Fruit fly (Drosophila melanogaster): Measurements from ENCODE around the gene ed.

The ed gene

DNA sequence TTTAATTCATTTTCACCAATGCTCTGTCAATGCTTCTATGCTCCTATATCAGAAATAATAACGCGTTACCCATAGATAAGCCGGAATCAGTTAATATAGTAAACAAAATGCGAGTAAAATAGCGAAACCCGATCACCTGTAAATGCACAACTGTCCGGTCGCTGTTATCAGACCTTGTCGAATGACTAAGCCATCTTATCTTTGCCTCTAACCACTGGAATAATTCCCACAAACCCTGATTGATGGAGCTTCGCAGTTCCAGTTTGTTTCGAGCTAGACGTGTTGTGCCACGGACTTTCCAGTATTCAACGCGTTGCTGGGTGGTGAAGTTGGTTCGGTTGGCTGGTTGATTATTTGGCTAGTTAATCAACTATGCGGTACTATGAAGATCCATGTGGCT lies 26.5 kb upstream of the ed start, which contains the start of gene CG15422:
Gene CG15422 (plus strand): TSS at position 301 of the 400 bp plus-strand sequence.
- no peak for TF ChIP-seq CG43689 (GFP tag; IDR thresholded peaks at IDR 0.05)
- TF ChIP-seq al (GFP tag; IDR thresholded peaks at IDR 0.05): no peak
- TF ChIP-seq CG9876 (GFP tag; optimal IDR thresholded peaks at IDR 0.05): no peak
- no peak for TF ChIP-seq nerfin-2 (GFP tag; IDR thresholded peaks at IDR 0.05; ENCODE audit: partially characterized antibody)
- TF ChIP-seq onecut (GFP tag; IDR thresholded peaks at IDR 0.05): no peak
- no peak for TF ChIP-seq Trl (optimal IDR thresholded peaks at IDR 0.05)
- no peak for TF ChIP-seq Trl (GFP tag; optimal IDR thresholded peaks at IDR 0.05)
- TF ChIP-seq Ravus (GFP tag; IDR thresholded peaks at IDR 0.05): no peak
- TF ChIP-seq zf30C (GFP tag; optimal IDR thresholded peaks at IDR 0.05): no peak
- TF ChIP-seq CG11398 (GFP tag; optimal IDR thresholded peaks at IDR 0.05): no peak
- TF ChIP-seq CG15269 (tag; optimal IDR thresholded peaks at IDR 0.05): no peak
- TF ChIP-seq ind (GFP tag; optimal IDR thresholded peaks at IDR 0.05): no peak
- TF ChIP-seq hb (GFP tag; IDR thresholded peaks at IDR 0.05; ENCODE audit: partially characterized antibody): no peak
- no peak for TF ChIP-seq CG31224 (GFP tag; IDR thresholded peaks at IDR 0.05)
- TF ChIP-seq lab (GFP tag; optimal IDR thresholded peaks at IDR 0.05): peak; percentile 61
- TF ChIP-seq slp2 (GFP tag; optimal IDR thresholded peaks at IDR 0.05): no peak
- TF ChIP-seq CG7987 (GFP tag; optimal IDR thresholded peaks at IDR 0.05): no peak
- TF ChIP-seq sug (tag; optimal IDR thresholded peaks at IDR 0.05): peak; percentile 6
- no peak for TF ChIP-seq Lhr (GFP tag; optimal IDR thresholded peaks at IDR 0.05)
- peak; percentile 31 for TF ChIP-seq mirr (GFP tag; optimal IDR thresholded peaks at IDR 0.05)
- no peak for TF ChIP-seq Sry-β (GFP tag; optimal IDR thresholded peaks at IDR 0.05)
- no peak for TF ChIP-seq ase (GFP tag; IDR thresholded peaks at IDR 0.05)
- TF ChIP-seq CG12391 (tag; optimal IDR thresholded peaks at IDR 0.05): no peak
- TF ChIP-seq Six4 (GFP tag; optimal IDR thresholded peaks at IDR 0.05): no peak
- peak; percentile 52 for TF ChIP-seq exex (tag; optimal IDR thresholded peaks at IDR 0.05)
- no peak for TF ChIP-seq stwl (tag; optimal IDR thresholded peaks at IDR 0.05)
- TF ChIP-seq CG18476 (GFP tag; optimal IDR thresholded peaks at IDR 0.05): no peak
- TF ChIP-seq NC2β (GFP tag; optimal IDR thresholded peaks at IDR 0.05): no peak
- no peak for TF ChIP-seq BtbVII (GFP tag; optimal IDR thresholded peaks at IDR 0.05)
- no peak for TF ChIP-seq br (optimal IDR thresholded peaks at IDR 0.05)
- TF ChIP-seq Atf3 (GFP tag; optimal IDR thresholded peaks at IDR 0.05): no peak

DNA sequence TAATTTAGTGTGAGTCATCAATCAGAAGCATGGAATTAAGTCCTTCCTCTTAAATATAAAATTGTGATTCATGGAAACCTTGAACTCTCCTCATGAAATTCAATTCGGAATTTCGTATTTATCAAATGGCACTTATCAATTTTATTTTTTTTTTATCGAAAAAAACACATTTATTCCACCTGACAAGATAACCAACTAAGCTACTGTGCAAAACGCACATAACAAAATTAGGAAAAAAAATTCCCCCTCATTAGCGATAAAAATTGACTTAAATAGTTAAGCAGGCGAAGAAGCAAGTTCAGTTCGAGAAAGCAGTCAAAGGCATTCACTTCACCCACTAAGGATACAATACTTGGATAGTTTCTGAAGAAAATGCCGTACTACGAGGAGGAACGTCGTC lies 25.4 kb upstream of the ed start, which contains the start of gene CG15423:
Gene CG15423 (plus strand): TSS at position 301 of the 400 bp plus-strand sequence.
- TF ChIP-seq fd102C (GFP tag; optimal IDR thresholded peaks at IDR 0.05) (no peak), CG3726 (GFP tag; IDR thresholded peaks at IDR 0.05) (no peak), kah (GFP tag; optimal IDR thresholded peaks at IDR 0.05) (no peak), lab (GFP tag; optimal IDR thresholded peaks at IDR 0.05) (peak; percentile 26), Elba2 (GFP tag; optimal IDR thresholded peaks at IDR 0.05) (no peak)

DNA sequence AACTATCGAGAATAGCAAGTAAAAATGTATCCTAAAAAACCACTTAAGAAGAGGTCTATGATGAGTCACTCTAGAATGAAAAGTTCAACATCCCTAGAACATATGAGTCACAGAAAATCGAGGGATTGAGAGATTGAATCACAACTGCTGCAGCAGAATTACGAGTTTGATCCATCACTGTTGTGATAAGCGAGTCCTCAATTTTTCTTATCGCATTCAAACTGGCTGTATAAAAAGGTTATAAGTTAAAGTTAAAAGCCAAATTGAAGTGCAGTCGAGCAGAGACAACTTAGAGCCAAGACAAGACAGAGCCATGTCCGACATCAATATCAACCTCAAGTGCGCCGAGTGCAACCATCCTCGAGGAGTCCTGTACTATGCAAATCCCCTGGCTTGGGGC lies 23.8 kb upstream of the ed start, which contains the start of gene CG43773:
Gene CG43773 (plus strand): TSS at position 301 of the 400 bp plus-strand sequence.
- no peak for TF ChIP-seq CG18476 (GFP tag; optimal IDR thresholded peaks at IDR 0.05)
- TF ChIP-seq Atf6 (GFP tag; IDR thresholded peaks at IDR 0.05): no peak
- no peak for TF ChIP-seq CG10654 (GFP tag; optimal IDR thresholded peaks at IDR 0.05)
- 0 out of 3 replicates have a peak, but pooled peaks have one; percentile 7 for TF ChIP-seq CG7357 (GFP tag; IDR thresholded peaks at IDR 0.05)

DNA sequence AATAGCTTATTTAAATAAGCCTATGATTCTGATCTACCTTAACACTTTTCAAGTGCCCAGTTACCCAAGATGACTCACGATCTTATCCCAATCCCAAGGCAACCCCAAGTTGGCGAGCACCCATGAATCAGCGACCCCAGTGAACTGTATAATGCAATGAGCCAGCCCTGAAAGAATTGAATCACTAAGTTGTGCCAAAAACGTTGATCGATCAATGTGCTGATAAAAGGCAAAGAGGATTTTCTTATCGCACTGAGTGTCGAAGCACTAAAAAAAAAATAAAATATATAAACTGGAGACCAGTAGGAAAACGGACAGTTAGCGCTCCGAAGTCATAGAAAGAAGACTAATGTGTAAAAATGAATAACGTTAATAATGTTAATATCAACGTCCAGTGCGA lies 22.8 kb upstream of the ed start, which contains the start of gene CG43774:
Gene CG43774 (plus strand): TSS at position 301 of the 400 bp plus-strand sequence.
- TF ChIP-seq CG2116 (GFP tag; optimal IDR thresholded peaks at IDR 0.05) (no peak), Awh (GFP tag; IDR thresholded peaks at IDR 0.05) (no peak), lab (GFP tag; optimal IDR thresholded peaks at IDR 0.05) (peak; percentile 29), CG11247 (GFP tag; IDR thresholded peaks at IDR 0.05) (no peak)
